Fruit fly (Drosophila melanogaster): ENCODE measurements around the gene CG13856.
A peak's percentile ranks its signal among the peaks of the same experiment; 100 is the strongest.

CG13856 gene

DNA sequence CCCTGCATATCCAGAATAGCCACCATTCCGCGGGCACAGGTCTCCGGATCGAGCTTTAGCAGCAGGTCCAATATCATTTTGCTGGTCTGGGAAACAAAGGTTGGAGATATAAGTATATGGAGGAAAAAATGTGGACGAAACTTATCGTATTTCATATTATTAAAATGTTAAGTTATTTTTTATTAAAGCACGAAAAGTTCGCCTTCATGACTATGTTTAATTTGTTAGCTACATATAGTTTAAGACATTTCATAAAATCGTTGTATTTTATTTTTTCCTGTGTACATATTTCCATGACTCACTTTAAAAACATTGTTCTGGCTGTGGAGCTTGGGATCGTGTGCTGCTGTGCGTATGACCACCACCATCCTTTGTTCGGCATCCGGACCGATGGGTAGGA lies 21.5 kb downstream of the CG13856 start (continued):
- TF ChIP-seq Hr38 (GFP tag; optimal IDR thresholded peaks at IDR 0.05) (no peak), CG8319 (GFP tag; optimal IDR thresholded peaks at IDR 0.05) (no peak), Sox102F (GFP tag; optimal IDR thresholded peaks at IDR 0.05) (peak; percentile 67), Eip93F (GFP tag; optimal IDR thresholded peaks at IDR 0.05) (peak; percentile 42), dac (GFP tag; optimal IDR thresholded peaks at IDR 0.05) (no peak), eg (GFP tag; IDR thresholded peaks at IDR 0.05) (peak; percentile 48; the same call in 1 of the 3 replicates), Blimp-1 (GFP tag; optimal IDR thresholded peaks at IDR 0.05) (no peak), Sox15 (GFP tag; optimal IDR thresholded peaks at IDR 0.05) (no peak), dsx (GFP tag; optimal IDR thresholded peaks at IDR 0.05; ENCODE audit: poor library complexity, severe bottlenecking) (peak; percentile 38), net (GFP tag; optimal IDR thresholded peaks at IDR 0.05) (peak; percentile 34), CG3032 (tag; optimal IDR thresholded peaks at IDR 0.05) (peak; percentile 43), CG1621 (tag; optimal IDR thresholded peaks at IDR 0.05) (peak; percentile 1)

DNA sequence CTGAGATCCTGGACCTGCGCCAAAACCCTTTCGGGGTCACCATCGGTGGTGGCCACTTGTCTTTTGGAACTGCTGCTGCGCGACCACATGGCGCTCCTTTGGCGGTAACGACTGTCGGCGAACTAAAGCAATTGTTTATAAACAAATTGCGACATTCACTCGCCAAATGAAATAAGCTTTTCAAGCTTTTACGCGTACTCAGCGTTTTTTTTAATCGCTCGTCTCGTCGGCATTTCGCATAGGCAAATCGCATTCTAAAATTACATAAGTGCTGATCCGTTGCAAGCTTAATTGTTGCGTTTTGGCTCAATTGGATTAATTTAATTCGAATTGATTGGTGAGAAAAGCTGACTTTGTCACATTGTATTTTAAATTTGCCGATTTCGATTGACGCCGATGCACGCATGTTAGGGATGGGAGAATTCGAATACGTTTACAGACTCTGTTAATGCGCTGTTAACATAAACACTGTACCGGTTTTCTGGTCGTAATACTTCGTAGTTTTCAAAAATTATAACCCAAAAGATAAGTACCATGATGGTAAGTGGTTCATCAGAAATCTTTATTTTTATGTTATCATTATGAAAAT lies 22.2 kb downstream of the CG13856 start, which contains the start of gene pinta:
TSS of gene pinta (minus strand) at position 328 of the 589 bp plus-strand sequence.
- TF ChIP-seq vri (GFP tag; optimal IDR thresholded peaks at IDR 0.05) (peak; percentile 84), net (GFP tag; optimal IDR thresholded peaks at IDR 0.05) (no peak), Met (GFP tag; optimal IDR thresholded peaks at IDR 0.05) (no peak), Hr4 (GFP tag; optimal IDR thresholded peaks at IDR 0.05) (no peak), CG11294 (GFP tag; IDR thresholded peaks at IDR 0.05) (no peak), Smox (GFP tag; optimal IDR thresholded peaks at IDR 0.05) (no peak), fd85E (GFP tag; optimal IDR thresholded peaks at IDR 0.05) (no peak), dsx (GFP tag; optimal IDR thresholded peaks at IDR 0.05; ENCODE audit: poor library complexity, severe bottlenecking) (no peak), CG3032 (tag; optimal IDR thresholded peaks at IDR 0.05) (no peak), CG8319 (GFP tag; optimal IDR thresholded peaks at IDR 0.05) (peak; percentile 25), CG6163 (GFP tag; IDR thresholded peaks at IDR 0.05) (no peak), Lpt (GFP tag; optimal IDR thresholded peaks at IDR 0.05) (no peak), ss (GFP tag; optimal IDR thresholded peaks at IDR 0.05) (no peak)

DNA sequence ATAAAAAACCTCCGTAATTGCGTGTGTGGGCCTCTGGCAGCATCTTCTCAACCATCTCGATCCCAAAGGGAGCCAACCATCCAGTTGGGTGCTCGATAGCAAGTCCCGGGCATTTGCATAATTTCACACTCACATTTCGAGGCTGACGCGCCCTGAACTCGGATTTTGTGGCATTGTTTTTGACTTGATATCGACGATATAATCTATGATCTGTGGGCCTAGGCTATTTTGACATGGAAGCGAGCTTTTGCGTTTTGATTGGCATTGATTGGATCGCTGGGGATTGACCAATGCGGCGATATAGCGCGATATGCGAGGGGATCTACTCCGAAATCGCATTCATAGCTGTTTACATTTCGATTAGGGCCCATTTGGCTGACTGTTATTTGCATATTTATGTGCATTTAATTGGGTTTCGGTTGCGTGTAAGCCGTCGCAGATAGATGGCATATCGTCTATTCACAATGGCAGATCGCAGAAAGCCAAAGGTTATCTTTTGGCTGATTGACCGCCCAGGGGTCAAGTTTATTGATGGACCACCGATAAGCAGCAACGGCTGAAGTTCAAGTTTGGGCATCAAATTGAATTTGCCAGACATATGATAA lies 29.8 kb downstream of the CG13856 start:
- peak; percentile 65 for TF ChIP-seq svp (GFP tag)
- no peak for TF ChIP-seq CG6808 (GFP tag; optimal IDR thresholded peaks at IDR 0.05)

DNA sequence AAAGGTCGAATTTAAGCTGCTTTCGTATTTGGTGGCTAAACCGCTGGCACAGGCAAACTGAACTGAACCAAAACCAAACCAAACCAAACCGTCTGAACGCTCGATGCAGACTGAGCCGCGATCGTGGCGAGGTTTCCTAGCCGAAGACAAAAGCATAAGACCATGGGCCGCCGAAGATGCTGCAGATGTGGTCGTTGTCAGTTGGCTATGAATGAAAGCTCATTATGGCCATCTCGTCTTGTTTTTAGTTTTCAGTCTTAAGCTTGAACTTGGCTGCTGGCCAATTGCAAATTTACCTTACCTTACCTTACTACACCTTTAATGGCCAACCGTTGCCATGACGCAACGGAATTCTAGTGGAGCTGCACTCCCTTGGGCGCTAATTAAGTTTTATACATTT lies 33.6 kb downstream of the CG13856 start, which contains the start of gene CG13847:
TSS of gene CG13847 (minus strand) at position 101 of the 400 bp plus-strand sequence.
- no peak for TF ChIP-seq cyc (GFP tag; optimal IDR thresholded peaks at IDR 0.05)
- no peak for TF ChIP-seq svp (GFP tag)
- TF ChIP-seq CG4318 (GFP tag; optimal IDR thresholded peaks at IDR 0.05), result no peak
- no peak for TF ChIP-seq CG1621 (tag; optimal IDR thresholded peaks at IDR 0.05)

DNA sequence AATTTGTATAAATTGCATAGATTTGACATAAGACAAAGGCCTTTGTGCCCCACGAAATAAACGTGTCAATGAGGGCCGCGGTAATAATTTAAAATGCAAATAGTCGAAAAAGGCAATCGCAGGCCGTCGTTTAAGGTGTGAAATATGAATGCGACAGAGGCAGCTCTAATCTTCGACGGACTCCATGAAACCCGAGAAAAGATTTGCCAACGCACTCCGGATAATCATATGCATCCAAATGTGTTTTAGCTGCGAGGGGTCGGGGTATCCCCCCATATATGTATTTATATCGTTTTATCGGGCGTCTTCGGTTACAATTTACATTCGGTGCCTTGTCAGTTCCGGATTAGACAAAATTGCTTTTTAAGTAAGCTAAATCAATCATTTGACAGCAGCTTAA lies 35.8 kb downstream of the CG13856 start:
- TF ChIP-seq Hr4 (GFP tag; optimal IDR thresholded peaks at IDR 0.05) (no peak), CG1621 (tag; optimal IDR thresholded peaks at IDR 0.05) (no peak), Hr38 (GFP tag; optimal IDR thresholded peaks at IDR 0.05) (no peak), salr (GFP tag; optimal IDR thresholded peaks at IDR 0.05) (no peak), Sox14 (GFP tag; optimal IDR thresholded peaks at IDR 0.05) (no peak)

DNA sequence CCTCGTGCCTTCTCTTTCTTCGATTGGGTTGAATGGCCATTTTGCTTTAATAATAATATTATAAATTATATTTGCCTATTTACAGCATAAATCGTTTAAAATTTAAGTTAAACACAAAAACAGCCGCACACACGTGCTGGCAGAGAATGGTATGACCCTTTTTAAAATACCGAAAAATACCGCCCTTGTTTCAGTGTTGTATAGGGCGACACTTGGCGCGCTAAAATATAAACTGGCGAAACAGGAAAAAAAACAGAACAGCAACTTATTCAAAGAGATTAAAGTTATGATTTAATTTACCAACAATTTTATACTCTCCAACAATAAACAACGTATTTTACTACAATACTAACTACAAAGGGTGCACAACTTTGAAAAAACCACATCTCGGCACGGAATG lies 44.0 kb downstream of the CG13856 start, which contains the start of gene CG12499:
TSS of gene CG12499 (minus strand) at position 95 of the 400 bp plus-strand sequence.
- TF ChIP-seq Eip78C (GFP tag) (no peak), CG3919 (GFP tag; optimal IDR thresholded peaks at IDR 0.05) (no peak), Lpt (GFP tag; optimal IDR thresholded peaks at IDR 0.05) (no peak), CG6276 (GFP tag; optimal IDR thresholded peaks at IDR 0.05) (no peak), Met (GFP tag; optimal IDR thresholded peaks at IDR 0.05) (no peak), net (GFP tag; optimal IDR thresholded peaks at IDR 0.05) (no peak), spab (GFP tag; optimal IDR thresholded peaks at IDR 0.05) (no peak), CG6854 (GFP tag; optimal IDR thresholded peaks at IDR 0.05) (no peak)
